Worm (Caenorhabditis elegans): ENCODE data around the gene frpr-1.
"Not testable (repeated sequence)": the region's sequence is repeated elsewhere in the genome, so short reads cannot be mapped to it uniquely, and the experiment has no call there.

The frpr-1 gene

ce11 chrX:8155969-8156368 is 26.5 kb upstream of the frpr-1 start (continued):
- TF ChIP-seq lin-39 (tag; optimal IDR thresholded peaks at IDR 0.05) (no peak), aly-2 (tag; optimal IDR thresholded peaks at IDR 0.05) (no peak)

ce11 chrX:8155447-8155877 is 26.0 kb upstream of the frpr-1 start:
- TF ChIP-seq sma-9 (GFP tag; optimal IDR thresholded peaks at IDR 0.05) (peak; percentile 37), nhr-25 (tag; optimal IDR thresholded peaks at IDR 0.05) (peak; percentile 9), lsy-2 (tag; optimal IDR thresholded peaks at IDR 0.05) (peak in 1 of 2 experiments; percentile 12), nhr-129 (tag; optimal IDR thresholded peaks at IDR 0.05) (peak; percentile 25), egl-27 (tag; optimal IDR thresholded peaks at IDR 0.05) (peak; percentile 5), mdl-1 (tag; optimal IDR thresholded peaks at IDR 0.05) (peak in 1 of 2 experiments; percentile 50), C34F6.9 (tag; optimal IDR thresholded peaks at IDR 0.05) (peak; percentile 28), unc-55 (GFP tag; optimal IDR thresholded peaks at IDR 0.05) (peak; percentile 39)
- TF ChIP-seq sma-9 (tag; optimal IDR thresholded peaks at IDR 0.05), result not testable (repeated sequence)

ce11 chrX:8154374-8154836 is 25.0 kb upstream of the frpr-1 start:
- TF ChIP-seq fos-1 (tag; optimal IDR thresholded peaks at IDR 0.05) (peak; percentile 2), sma-3 (GFP tag; optimal IDR thresholded peaks at IDR 0.05) (peak; percentile 39), unc-55 (GFP tag; optimal IDR thresholded peaks at IDR 0.05) (peak; percentile 24), nhr-129 (tag; optimal IDR thresholded peaks at IDR 0.05) (peak; percentile 34), crh-2 (tag; optimal IDR thresholded peaks at IDR 0.05) (peak; percentile 45)

- no peak for TF ChIP-seq elt-3 (tag; optimal IDR thresholded peaks at IDR 0.05)
- TF ChIP-seq lin-11 (tag; optimal IDR thresholded peaks at IDR 0.05), result peak; percentile 13
Observed at ce11 chrX:8151409-8151808, 22.0 kb upstream of the frpr-1 start.

ce11 chrX:8150621-8151020 is 21.2 kb upstream of the frpr-1 start, which contains the start of gene F22F1.2:
Gene F22F1.2 (minus strand): TSS chrX:8150721.
- TF ChIP-seq elt-3 (tag; optimal IDR thresholded peaks at IDR 0.05) (no peak), zag-1 (tag; optimal IDR thresholded peaks at IDR 0.05) (no peak)

- TF ChIP-seq dmd-4 (tag; optimal IDR thresholded peaks at IDR 0.05), result no peak
- TF ChIP-seq unc-39 (tag; optimal IDR thresholded peaks at IDR 0.05), result no peak
- TF ChIP-seq nhr-77 (tag; optimal IDR thresholded peaks at IDR 0.05), result no peak
- TF ChIP-seq aly-2 (tag; optimal IDR thresholded peaks at IDR 0.05), result no peak
- TF ChIP-seq sem-4 (tag; optimal IDR thresholded peaks at IDR 0.05), result no peak
- no peak for TF ChIP-seq Y55F3AM.14 (GFP tag; optimal IDR thresholded peaks at IDR 0.05)
- no peak for TF ChIP-seq sma-3 (GFP tag; optimal IDR thresholded peaks at IDR 0.05)
Observed at ce11 chrX:8148993-8149392, 19.6 kb upstream of the frpr-1 start.

- no peak for TF ChIP-seq aly-2 (tag; optimal IDR thresholded peaks at IDR 0.05)
- TF ChIP-seq nhr-6 (tag; optimal IDR thresholded peaks at IDR 0.05), result no peak
- TF ChIP-seq unc-39 (tag; optimal IDR thresholded peaks at IDR 0.05), result no peak
- TF ChIP-seq dmd-4 (tag; optimal IDR thresholded peaks at IDR 0.05), result no peak
- TF ChIP-seq fos-1 (tag; optimal IDR thresholded peaks at IDR 0.05), result no peak
- TF ChIP-seq mdl-1 (tag; optimal IDR thresholded peaks at IDR 0.05), result no peak
- TF ChIP-seq lsy-2 (tag; optimal IDR thresholded peaks at IDR 0.05), result no peak
- TF ChIP-seq mbf-1 (tag; optimal IDR thresholded peaks at IDR 0.05), result no peak
- no peak for TF ChIP-seq lin-11 (tag; optimal IDR thresholded peaks at IDR 0.05)
- no peak for TF ChIP-seq unc-62 (GFP tag; optimal IDR thresholded peaks at IDR 0.05)
- TF ChIP-seq sem-4 (tag; optimal IDR thresholded peaks at IDR 0.05), result no peak
- no peak for TF ChIP-seq elt-1 (tag; optimal IDR thresholded peaks at IDR 0.05)
- TF ChIP-seq unc-55 (GFP tag; optimal IDR thresholded peaks at IDR 0.05), result no peak
- TF ChIP-seq nhr-12 (tag; optimal IDR thresholded peaks at IDR 0.05), result no peak
- no peak for TF ChIP-seq nhr-129 (tag; optimal IDR thresholded peaks at IDR 0.05)
- TF ChIP-seq zag-1 (tag; optimal IDR thresholded peaks at IDR 0.05), result no peak
- no peak for TF ChIP-seq Y55F3AM.14 (GFP tag; optimal IDR thresholded peaks at IDR 0.05)
Observed at ce11 chrX:8147398-8147797, 18.0 kb upstream of the frpr-1 start, which contains the start of gene C02B8.1. Gene C02B8.1 (plus strand): TSS chrX:8147698.

- TF ChIP-seq elt-1 (tag; optimal IDR thresholded peaks at IDR 0.05) (no peak), ceh-82 (tag; optimal IDR thresholded peaks at IDR 0.05) (no peak), elt-3 (tag; optimal IDR thresholded peaks at IDR 0.05) (no peak), nhr-23 (tag; optimal IDR thresholded peaks at IDR 0.05) (no peak), mbf-1 (tag; optimal IDR thresholded peaks at IDR 0.05) (no peak), F13H6.1 (tag; optimal IDR thresholded peaks at IDR 0.05) (no peak), ama-1 (optimal IDR thresholded peaks at IDR 0.05) (no peak), nhr-237 (tag; optimal IDR thresholded peaks at IDR 0.05) (no peak), sma-3 (GFP tag; optimal IDR thresholded peaks at IDR 0.05) (no peak), fos-1 (tag; optimal IDR thresholded peaks at IDR 0.05) (no peak)
Observed at ce11 chrX:8139146-8139545, 9.7 kb upstream of the frpr-1 start, which contains the start of gene C02B8.3. Gene C02B8.3 (plus strand): TSS chrX:8139446.

Data from whole organism, L2 larva.